Worm (Caenorhabditis elegans) whole organism, young adult: ENCODE results near the gene F28F8.9.

Experiments
- B0035.1 ChIP-seq: sonication (generic microtip); optimal IDR thresholded peaks from 2 replicates; lab custom pipeline; 2016; ENCODE audit warnings: missing genetic modification characterization, mild to moderate bottlenecking, missing compliant biosample characterization, missing genotype, missing genetic modification reagents
- B0261.1 ChIP-seq: sonication (generic microtip); optimal IDR thresholded peaks from 2 replicates; lab custom pipeline; 2016; ENCODE audit warnings: mild to moderate bottlenecking, missing genetic modification characterization, moderate library complexity, missing compliant biosample characterization
- C06A6.2 ChIP-seq: fragments of 200-800 bp; sonication (Bioruptor generic); conservative IDR thresholded peaks from 2 replicates; pipeline ENCODE4 v1.3.6; 2022; ENCODE audit warnings: missing genetic modification characterization, missing compliant biosample characterization
- F22D6.2 ChIP-seq: sonication (generic microtip); optimal IDR thresholded peaks from 2 replicates; lab custom pipeline; 2016; ENCODE audit warnings: mild to moderate bottlenecking, missing genetic modification characterization, missing compliant biosample characterization
- F37B4.10 ChIP-seq: fragments of 200-800 bp; sonication (Bioruptor generic); IDR thresholded peaks from 2 replicates; pipeline ENCODE4 v1.3.6; 2022; ENCODE audit warnings: missing genetic modification characterization, missing compliant biosample characterization
- F55B11.4 ChIP-seq: sonication (generic microtip); optimal IDR thresholded peaks from 2 replicates; lab custom pipeline; 2016; ENCODE audit warnings: missing compliant biosample characterization, missing genetic modification characterization, borderline replicate concordance; ENCODE audit not compliant: insufficient read depth
- K11D2.4 ChIP-seq: fragments of 200-800 bp; sonication (Bioruptor generic); IDR thresholded peaks from 2 replicates; pipeline ENCODE4 v1.3.6; 2022; ENCODE audit warnings: missing genetic modification reagents, missing genetic modification characterization, missing compliant biosample characterization
- Y53G8AR.9 ChIP-seq: fragments of 200-800 bp; sonication (Bioruptor generic); conservative IDR thresholded peaks from 2 replicates; pipeline ENCODE4 v1.3.6; 2022; ENCODE audit warnings: missing genetic modification reagents, missing genetic modification characterization, missing compliant biosample characterization
- Y56A3A.18 ChIP-seq: fragments of 200-800 bp; sonication (Bioruptor generic); IDR thresholded peaks from 2 replicates; pipeline ENCODE4 v1.3.6; 2022; ENCODE audit warnings: missing genetic modification reagents, missing genetic modification characterization, missing compliant biosample characterization
- athp-1 ChIP-seq: sonication (generic microtip); optimal IDR thresholded peaks from 2 replicates; lab custom pipeline; 2017; ENCODE audit warnings: mild to moderate bottlenecking, missing genetic modification characterization, missing compliant biosample characterization
- attf-5 ChIP-seq: fragments of 200-800 bp; sonication (Bioruptor generic); optimal IDR thresholded peaks from 2 replicates; lab custom pipeline; 2018; ENCODE audit warnings: mild to moderate bottlenecking, missing genetic modification characterization, missing compliant biosample characterization
- ceh-40 ChIP-seq: fragments of 200-800 bp; sonication (Bioruptor generic); IDR thresholded peaks from 2 replicates; pipeline ENCODE4 v1.3.6; 2022; ENCODE audit warnings: missing genetic modification characterization, missing compliant biosample characterization
- chd-7 ChIP-seq: sonication (generic microtip); optimal IDR thresholded peaks from 2 replicates; lab custom pipeline; 2016; ENCODE audit warnings: mild to moderate bottlenecking, missing genetic modification characterization, moderate library complexity, missing compliant biosample characterization
- die-1 ChIP-seq: sonication (generic microtip); optimal IDR thresholded peaks from 2 replicates; lab custom pipeline; 2016; ENCODE audit warnings: missing genotype, mild to moderate bottlenecking, missing genetic modification characterization, missing compliant biosample characterization
- dox-1 ChIP-seq: fragments of 200-800 bp; sonication (Bioruptor generic); IDR thresholded peaks from 2 replicates; pipeline ENCODE4 v1.3.6; 2022; ENCODE audit warnings: missing genetic modification reagents, missing genetic modification characterization, missing compliant biosample characterization
- efl-1 ChIP-seq: fragments of 150-350 bp; optimal IDR thresholded peaks from 2 replicates; lab custom pipeline; 2014; ENCODE audit warnings: missing biosample characterization, missing genetic modification reagents, missing genetic modification characterization
- egl-44 ChIP-seq: fragments of 200-800 bp; sonication (Bioruptor generic); IDR thresholded peaks from 2 replicates; pipeline ENCODE4 v1.3.6; 2022; ENCODE audit warnings: missing genetic modification reagents, missing genetic modification characterization, missing compliant biosample characterization
- ets-4 ChIP-seq: fragments of 200-800 bp; sonication (Bioruptor generic); optimal IDR thresholded peaks from 2 replicates; lab custom pipeline; 2018; ENCODE audit warnings: mild to moderate bottlenecking, missing genetic modification characterization, missing compliant biosample characterization
- fkh-3 ChIP-seq: sonication (generic microtip); optimal IDR thresholded peaks from 2 replicates; lab custom pipeline; 2016; ENCODE audit warnings: mild to moderate bottlenecking, missing genetic modification characterization, missing compliant biosample characterization
- let-607 ChIP-seq, 2 experiments: fragments of 200-800 bp in 1 of 2; sonication (Bioruptor generic) in 1 of 2; sonication (generic microtip) in 1 of 2; optimal IDR thresholded peaks; 2 replicates each; lab custom pipeline; 2016 to 2018; ENCODE audit warnings: mild to moderate bottlenecking in 2 of 2, missing compliant biosample characterization in 2 of 2, missing genetic modification characterization in 2 of 2, moderate library complexity in 2 of 2, missing genotype in 1 of 2
- lin-35 ChIP-seq, 3 experiments: fragments of 150-350 bp in 2 of 3; sonication (generic microtip) in 1 of 3; optimal IDR thresholded peaks; 2 replicates each; lab custom pipeline; 2014 to 2018; ENCODE audit warnings: missing biosample characterization in 3 of 3, missing genetic modification characterization in 3 of 3, missing genetic modification reagents in 3 of 3
- lin-40 ChIP-seq: sonication (generic microtip); optimal IDR thresholded peaks from 2 replicates; lab custom pipeline; 2016; ENCODE audit warnings: missing genetic modification characterization, mild to moderate bottlenecking, missing compliant biosample characterization, missing genotype, missing genetic modification reagents
- lin-54 ChIP-seq: fragments of 200-800 bp; sonication (Bioruptor generic); optimal IDR thresholded peaks from 2 replicates; lab custom pipeline; 2018; ENCODE audit warnings: mild to moderate bottlenecking, missing genetic modification characterization, missing compliant biosample characterization
- madf-3 ChIP-seq: fragments of 200-800 bp; sonication (Bioruptor generic); IDR thresholded peaks from 2 replicates; pipeline ENCODE4 v1.3.6; 2022; ENCODE audit warnings: missing genetic modification reagents, missing genetic modification characterization, missing compliant biosample characterization
- mel-28 ChIP-seq: sonication (generic microtip); optimal IDR thresholded peaks from 2 replicates; lab custom pipeline; 2016; ENCODE audit warnings: borderline replicate concordance, mild to moderate bottlenecking, missing genetic modification characterization, missing compliant biosample characterization
- nfya-1 ChIP-seq: sonication (generic microtip); optimal IDR thresholded peaks from 2 replicates; lab custom pipeline; 2017; ENCODE audit warnings: antibody characterized with exemption, missing compliant biosample characterization, missing genetic modification characterization, borderline replicate concordance; ENCODE audit not compliant: insufficient read depth
- nhr-80 ChIP-seq: sonication (generic microtip); optimal IDR thresholded peaks from 2 replicates; lab custom pipeline; 2016; ENCODE audit warnings: missing genetic modification characterization, missing compliant biosample characterization
- pbrm-1 ChIP-seq: fragments of 200-800 bp; sonication (Bioruptor generic); IDR thresholded peaks from 2 replicates; pipeline ENCODE4 v1.3.6; 2022; ENCODE audit warnings: missing genetic modification reagents, missing genetic modification characterization, missing compliant biosample characterization
- rec-8 ChIP-seq, 2 experiments: sonication (generic microtip); optimal IDR thresholded peaks; 2 replicates each; lab custom pipeline; 2016; ENCODE audit warnings: mild to moderate bottlenecking in 2 of 2, missing genetic modification characterization in 2 of 2, missing genetic modification reagents in 2 of 2, missing genotype in 2 of 2, missing biosample characterization in 1 of 2, missing compliant biosample characterization in 1 of 2, moderate library complexity in 1 of 2
- rpc-1 ChIP-seq, 2 experiments: fragments of 150-350 bp in 1 of 2; sonication (generic microtip) in 1 of 2; optimal IDR thresholded peaks; 2 replicates each; lab custom pipeline; 2014 to 2018; ENCODE audit warnings: missing biosample characterization in 1 of 2, missing genetic modification characterization in 1 of 2, missing genetic modification reagents in 1 of 2, missing genotype in 1 of 2
- sea-2 ChIP-seq: fragments of 200-800 bp; sonication (Bioruptor generic); IDR thresholded peaks from 2 replicates; pipeline ENCODE4 v1.3.6; 2022; ENCODE audit warnings: missing genetic modification characterization, missing compliant biosample characterization
- snpc-1.1 ChIP-seq: sonication (generic microtip); optimal IDR thresholded peaks from 2 replicates; lab custom pipeline; 2017; ENCODE audit warnings: missing genetic modification characterization, mild to moderate bottlenecking, missing compliant biosample characterization, antibody characterized with exemption, moderate library complexity, missing genotype, missing genetic modification reagents; ENCODE audit not compliant: insufficient read depth
- snpc-4 ChIP-seq, 5 experiments: fragments of 150-350 bp in 1 of 5; sonication (generic microtip) in 4 of 5; optimal IDR thresholded peaks; 2 replicates each; lab custom pipeline; 2014 to 2018; ENCODE audit warnings: missing genetic modification characterization in 5 of 5, missing biosample characterization in 3 of 5, antibody characterized with exemption in 2 of 5, mild to moderate bottlenecking in 2 of 5, missing compliant biosample characterization in 2 of 5, missing genotype in 2 of 5, moderate library complexity in 2 of 5, missing genetic modification reagents in 1 of 5
- somi-1 ChIP-seq: fragments of 200-800 bp; sonication (Bioruptor generic); optimal IDR thresholded peaks from 2 replicates; lab custom pipeline; 2018; ENCODE audit warnings: mild to moderate bottlenecking, missing genetic modification characterization, missing compliant biosample characterization
- sptf-2 ChIP-seq: fragments of 200-800 bp; sonication (Bioruptor generic); optimal IDR thresholded peaks from 2 replicates; lab custom pipeline; 2018; ENCODE audit warnings: mild to moderate bottlenecking, missing genetic modification characterization, missing compliant biosample characterization
- tbp1 ChIP-seq: fragments of 200-800 bp; sonication (Bioruptor generic); optimal IDR thresholded peaks from 2 replicates; lab custom pipeline; 2018; ENCODE audit warnings: mild to moderate bottlenecking, missing genetic modification characterization, missing compliant biosample characterization
- tbx-9 ChIP-seq: sonication (generic microtip); optimal IDR thresholded peaks from 2 replicates; lab custom pipeline; 2016; ENCODE audit warnings: borderline replicate concordance, missing genetic modification characterization, inconsistent platforms, missing compliant biosample characterization
- tlf-1 ChIP-seq: fragments of 200-800 bp; sonication (Bioruptor generic); optimal IDR thresholded peaks from 2 replicates; lab custom pipeline; 2018; ENCODE audit warnings: mild to moderate bottlenecking, missing genetic modification characterization, missing compliant biosample characterization
- ztf-18 ChIP-seq: sonication (generic microtip); optimal IDR thresholded peaks from 2 replicates; lab custom pipeline; 2016; ENCODE audit warnings: missing genotype, mild to moderate bottlenecking, missing genetic modification characterization, missing compliant biosample characterization
- ztf-26 ChIP-seq: sonication (generic microtip); optimal IDR thresholded peaks from 2 replicates; lab custom pipeline; 2017; ENCODE audit warnings: missing genetic modification characterization, missing compliant biosample characterization
- ztf-3 ChIP-seq: fragments of 200-800 bp; sonication (Bioruptor generic); optimal IDR thresholded peaks from 2 replicates; lab custom pipeline; 2018; ENCODE audit warnings: mild to moderate bottlenecking, missing genetic modification characterization, missing compliant biosample characterization
- ztf-6 ChIP-seq: fragments of 200-800 bp; sonication (Bioruptor generic); IDR thresholded peaks from 2 replicates; pipeline ENCODE4 v1.3.6; 2022; ENCODE audit warnings: missing genetic modification reagents, missing genetic modification characterization, missing compliant biosample characterization

F28F8.9 gene

ce11 chrV:15566511-15567178 lies 11.8 kb downstream of the F28F8.9 start (continued):
- no peak for TF ChIP-seq efl-1 (GFP tag; lab: Kevin White, UChicago)
- TF ChIP-seq tbx-9 (tag; lab: Kevin White, UChicago), result no peak
- TF ChIP-seq snpc-1.1 (tag; lab: Kevin White, UChicago), result no peak
- TF ChIP-seq Y53G8AR.9 (GFP tag; lab: Robert Waterston, UW), result no peak
- no peak for TF ChIP-seq B0035.1 (tag; lab: Kevin White, UChicago)
- no peak; the same call in 1 of the 2 replicates for TF ChIP-seq dox-1 (GFP tag; lab: Robert Waterston, UW)
- TF ChIP-seq ets-4 (GFP tag; lab: Kevin White, UChicago), result no peak
- peak; percentile 66 for TF ChIP-seq lin-40 (tag; lab: Kevin White, UChicago)
- TF ChIP-seq egl-44 (GFP tag; lab: Robert Waterston, UW), result peak; percentile 52; the same call in 1 of the 2 replicates
- peak; percentile 5 for TF ChIP-seq tlf-1 (GFP tag; lab: Kevin White, UChicago)
- TF ChIP-seq attf-5 (GFP tag; lab: Kevin White, UChicago), result peak; percentile 45
- TF ChIP-seq F55B11.4, result no peak
- TF ChIP-seq ztf-18 (tag; lab: Kevin White, UChicago), result no peak
- TF ChIP-seq pbrm-1, result no peak
- TF ChIP-seq ztf-6, result 0 out of 2 replicates have a peak, but pooled peaks have one; percentile 16
- TF ChIP-seq die-1 (tag; lab: Kevin White, UChicago), result peak; percentile 34
- TF ChIP-seq tbp1 (GFP tag; lab: Kevin White, UChicago), result peak; percentile 49
- peak; percentile 61; the same call in 1 of the 2 replicates for TF ChIP-seq K11D2.4
- TF ChIP-seq Y56A3A.18, result no peak
- peak; percentile 55 for TF ChIP-seq chd-7 (tag; lab: Kevin White, UChicago)
- TF ChIP-seq nfya-1 (tag; lab: Kevin White, UChicago), result no peak
- no peak for TF ChIP-seq sea-2
- TF ChIP-seq mel-28 (tag; lab: Kevin White, UChicago), result no peak
- TF ChIP-seq rec-8 (tag; optimal IDR thresholded peaks at IDR 0.05; lab: Kevin White, UChicago), result no peak
- TF ChIP-seq ceh-40, result no peak
- TF ChIP-seq F37B4.10, result no peak
- TF ChIP-seq rpc-1 (optimal IDR thresholded peaks at IDR 0.05; lab: Kevin White, UChicago), result no peak
- TF ChIP-seq rpc-1 (tag; optimal IDR thresholded peaks at IDR 0.05; lab: Kevin White, UChicago), result no peak
- no peak for TF ChIP-seq sptf-2 (GFP tag; lab: Kevin White, UChicago)
- no peak for TF ChIP-seq fkh-3 (tag; lab: Kevin White, UChicago)
- peak; percentile 68 for TF ChIP-seq F22D6.2 (tag; lab: Kevin White, UChicago)
- TF ChIP-seq madf-3 (GFP tag; lab: Robert Waterston, UW), result no peak

ce11 chrV:15563985-15564384 lies 14.5 kb downstream of the F28F8.9 start:
- TF ChIP-seq somi-1 (GFP tag; lab: Kevin White, UChicago) (peak; percentile 37), snpc-4 (GFP tag; optimal IDR thresholded peaks at IDR 0.05; lab: Kevin White, UChicago) (no peak), snpc-4 (tag; optimal IDR thresholded peaks at IDR 0.05; lab: Kevin White, UChicago) (peak in 1 of 4 experiments; percentile 13), B0261.1 (tag; lab: Kevin White, UChicago) (no peak), ztf-3 (GFP tag; lab: Kevin White, UChicago) (no peak), C06A6.2 (GFP tag; lab: Robert Waterston, UW) (0 out of 2 replicates have a peak, but pooled peaks have one; percentile 24), chd-7 (tag; lab: Kevin White, UChicago) (peak; percentile 12), let-607 (tag; optimal IDR thresholded peaks at IDR 0.05; lab: Kevin White, UChicago) (no peak), lin-35 (GFP tag; optimal IDR thresholded peaks at IDR 0.05; lab: Kevin White, UChicago) (no peak), nhr-80 (tag; lab: Kevin White, UChicago) (peak; percentile 61), lin-40 (tag; lab: Kevin White, UChicago) (peak; percentile 4), ztf-26 (tag; lab: Kevin White, UChicago) (peak; percentile 69), lin-54 (GFP tag; lab: Kevin White, UChicago) (peak; percentile 11), athp-1 (tag; lab: Kevin White, UChicago) (no peak), tbp1 (GFP tag; lab: Kevin White, UChicago) (peak; percentile 22)
